Worm (Caenorhabditis elegans): ENCODE results near the gene nhr-58.

The nhr-58 gene

ce11 chrV:556055-556454, 24.0 kb downstream of the nhr-58 start, which contains the start of gene srx-8:
Gene srx-8, minus strand, starts transcription at chrV:556155.
- TF ChIP-seq him-1 (tag; optimal IDR thresholded peaks at IDR 0.05): no peak
- TF ChIP-seq dao-5 (tag; optimal IDR thresholded peaks at IDR 0.05): no peak
- TF ChIP-seq W03F9.2 (tag; optimal IDR thresholded peaks at IDR 0.05): no peak

- TF ChIP-seq W03F9.2 (tag; optimal IDR thresholded peaks at IDR 0.05) (no peak), him-1 (tag; optimal IDR thresholded peaks at IDR 0.05) (no peak), dao-5 (tag; optimal IDR thresholded peaks at IDR 0.05) (no peak)
Observed at ce11 chrV:559940-560339, 27.9 kb downstream of the nhr-58 start, which contains the start of gene srx-7. Gene srx-7, plus strand, starts transcription at chrV:560195.

DNA sequence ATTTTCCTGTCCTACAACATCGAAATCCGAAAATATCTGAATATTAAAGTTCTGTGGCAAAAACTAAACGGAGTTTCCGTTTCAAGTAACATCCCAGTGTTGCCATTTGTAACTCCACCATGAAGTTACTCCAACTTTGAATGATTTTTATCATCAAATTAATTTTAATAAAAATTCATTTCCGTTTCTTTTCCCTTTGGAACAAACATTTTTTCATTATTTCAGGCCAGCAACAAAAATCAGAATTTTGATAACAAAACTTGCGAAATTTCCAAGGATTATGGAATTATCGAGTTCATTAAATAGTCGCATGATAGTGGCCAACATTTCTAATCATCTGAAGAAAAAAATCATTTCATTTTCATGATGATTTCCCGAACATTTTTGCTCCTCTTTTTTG, 30.8 kb downstream of the nhr-58 start, which contains the start of gene C14C6.2:
C14C6.2 (plus strand) TSS at position 301 of the 400 bp plus-strand sequence.
- TF ChIP-seq W03F9.2 (tag; optimal IDR thresholded peaks at IDR 0.05) (no peak), him-1 (tag; optimal IDR thresholded peaks at IDR 0.05) (no peak), dao-5 (tag; optimal IDR thresholded peaks at IDR 0.05) (no peak)

DNA sequence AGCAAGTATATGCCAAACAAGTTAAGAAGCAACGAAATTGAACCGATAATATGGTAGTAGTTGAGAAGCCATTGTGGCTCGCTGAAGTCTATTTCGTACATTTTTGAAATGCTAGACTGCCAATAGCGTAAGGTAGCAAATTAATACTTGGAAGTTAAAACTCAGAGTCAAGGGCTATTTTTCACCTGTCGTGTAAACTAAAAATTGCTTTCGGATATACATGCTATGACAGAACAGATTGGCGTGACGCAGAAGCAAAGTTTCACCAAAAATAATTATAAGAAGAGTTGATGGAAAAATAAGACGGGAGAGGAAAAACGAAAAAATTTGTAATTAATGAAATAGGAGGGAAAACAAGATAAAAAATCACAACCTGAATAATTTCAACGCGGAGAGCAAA, 33.9 kb downstream of the nhr-58 start, which contains the start of gene sri-73:
sri-73 (minus strand) TSS at position 101 of the 400 bp plus-strand sequence.
- no peak for TF ChIP-seq dao-5 (tag; optimal IDR thresholded peaks at IDR 0.05)
- no peak for TF ChIP-seq him-1 (tag; optimal IDR thresholded peaks at IDR 0.05)
- no peak for TF ChIP-seq W03F9.2 (tag; optimal IDR thresholded peaks at IDR 0.05)

ce11 chrV:568105-568504, 36.0 kb downstream of the nhr-58 start, which contains the start of gene sri-72:
Gene sri-72, minus strand, starts transcription at chrV:568205.
- TF ChIP-seq dao-5 (tag; optimal IDR thresholded peaks at IDR 0.05): no peak
- no peak for TF ChIP-seq W03F9.2 (tag; optimal IDR thresholded peaks at IDR 0.05)
- no peak for TF ChIP-seq him-1 (tag; optimal IDR thresholded peaks at IDR 0.05)

DNA sequence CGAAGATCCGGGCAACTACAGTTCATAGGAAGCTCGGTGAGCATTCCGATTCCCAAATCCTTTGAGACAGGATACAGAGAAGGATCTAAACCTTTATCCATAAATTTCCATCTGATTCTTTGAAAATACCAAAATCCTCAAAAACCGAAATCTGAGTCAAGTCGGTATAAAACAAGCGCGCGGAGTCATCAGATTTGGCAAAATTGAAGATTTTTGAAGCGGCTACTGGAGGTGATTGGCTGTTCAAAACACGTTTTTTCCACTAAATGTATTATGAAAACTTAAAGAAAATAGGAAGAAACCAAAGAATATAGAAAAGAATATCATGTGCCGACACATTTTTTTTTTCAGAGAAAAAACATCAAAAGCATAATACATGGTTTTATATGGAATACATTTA, 42.6 kb downstream of the nhr-58 start, which contains the start of gene C14C6.13:
C14C6.13 (minus strand) TSS at position 101 of the 400 bp plus-strand sequence.
- no peak for TF ChIP-seq him-1 (tag; optimal IDR thresholded peaks at IDR 0.05)
- no peak for TF ChIP-seq dao-5 (tag; optimal IDR thresholded peaks at IDR 0.05)
- TF ChIP-seq W03F9.2 (tag; optimal IDR thresholded peaks at IDR 0.05): no peak

ce11 chrV:576070-576469, 44.0 kb downstream of the nhr-58 start, which contains the start of gene K06H6.5:
Gene K06H6.5, plus strand, starts transcription at chrV:576370.
- TF ChIP-seq W03F9.2 (tag; optimal IDR thresholded peaks at IDR 0.05) (no peak), dao-5 (tag; optimal IDR thresholded peaks at IDR 0.05) (no peak), him-1 (tag; optimal IDR thresholded peaks at IDR 0.05) (no peak)

- TF ChIP-seq dao-5 (tag; optimal IDR thresholded peaks at IDR 0.05): no peak
- no peak for TF ChIP-seq W03F9.2 (tag; optimal IDR thresholded peaks at IDR 0.05)
- no peak for TF ChIP-seq him-1 (tag; optimal IDR thresholded peaks at IDR 0.05)
Observed at ce11 chrV:576918-577317, 44.9 kb downstream of the nhr-58 start.

DNA sequence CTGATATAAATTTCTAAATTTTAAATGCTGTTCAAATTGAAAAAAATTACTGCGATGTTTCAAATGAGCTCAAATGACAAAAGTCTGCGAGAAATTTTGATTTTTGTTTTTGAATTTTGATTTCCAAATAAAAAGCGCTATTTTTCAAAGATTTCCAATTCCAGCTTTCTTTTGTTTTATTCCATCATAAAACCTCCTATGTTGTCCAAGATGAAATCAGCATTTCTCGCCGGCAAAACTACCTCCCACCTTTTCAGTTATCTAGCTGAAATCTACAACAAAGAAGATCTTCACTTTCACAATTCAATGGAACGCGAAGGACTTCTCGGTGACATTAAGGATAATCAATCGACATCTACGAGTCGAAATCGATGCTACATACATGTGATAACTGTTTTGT, 46.9 kb downstream of the nhr-58 start, which contains the start of gene K06H6.4:
K06H6.4 (plus strand) TSS at position 301 of the 400 bp plus-strand sequence.
- no peak for TF ChIP-seq dao-5 (tag; optimal IDR thresholded peaks at IDR 0.05)
- no peak for TF ChIP-seq W03F9.2 (tag; optimal IDR thresholded peaks at IDR 0.05)
- no peak for TF ChIP-seq him-1 (tag; optimal IDR thresholded peaks at IDR 0.05)

DNA sequence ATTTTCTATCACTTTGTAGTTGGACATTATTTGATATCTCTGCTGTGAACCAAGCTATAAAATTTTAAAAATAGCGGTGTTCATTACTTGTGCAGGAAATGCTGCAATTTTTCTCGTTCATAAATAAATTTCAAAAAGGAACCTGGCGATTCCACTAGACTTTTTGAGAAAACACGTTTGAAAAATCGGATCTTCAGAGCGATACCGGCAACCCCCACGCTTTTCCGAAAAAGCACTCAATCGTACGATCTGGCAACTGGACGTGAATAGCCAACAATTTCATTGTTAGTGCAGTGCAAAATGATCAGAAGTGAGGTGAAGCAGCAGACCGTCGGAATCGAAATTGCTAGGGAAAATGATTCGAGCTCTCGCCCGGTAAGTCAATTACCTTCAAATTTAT, 49.6 kb downstream of the nhr-58 start, which contains the start of gene nstp-7:
nstp-7 (plus strand) TSS at position 301 of the 400 bp plus-strand sequence.
- TF ChIP-seq W03F9.2 (tag; optimal IDR thresholded peaks at IDR 0.05): no peak
- TF ChIP-seq dao-5 (tag; optimal IDR thresholded peaks at IDR 0.05): no peak
- no peak for TF ChIP-seq him-1 (tag; optimal IDR thresholded peaks at IDR 0.05)
